Worm (Caenorhabditis elegans) whole organism, L2 larva: Measurements from ENCODE around the gene pudl-1.

Experiments used
- blmp-1 ChIP-seq: sonication (generic microtip); optimal IDR thresholded peaks from 2 replicates; lab custom pipeline; 2017; ENCODE audit warnings: missing genetic modification characterization, mild to moderate bottlenecking, missing compliant biosample characterization, antibody characterized with exemption, moderate library complexity; ENCODE audit not compliant: insufficient read depth
- lin-13 ChIP-seq: fragments of 150-350 bp; optimal IDR thresholded peaks from 2 replicates; lab custom pipeline; 2014; ENCODE audit warnings: missing biosample characterization, missing genetic modification reagents, missing genetic modification characterization
- lsy-2 ChIP-seq, 2 experiments: fragments of 150-350 bp in 1 of 2; sonication (generic microtip) in 1 of 2; optimal IDR thresholded peaks; 2 replicates each; lab custom pipeline; 2014 to 2017; ENCODE audit warnings: missing biosample characterization in 2 of 2, missing genetic modification characterization in 2 of 2
- nhr-6 ChIP-seq: fragments of 150-350 bp; optimal IDR thresholded peaks from 2 replicates; lab custom pipeline; 2014; ENCODE audit warnings: missing biosample characterization, missing genetic modification characterization
- unc-62 ChIP-seq: fragments of 150-350 bp; optimal IDR thresholded peaks from 2 replicates; lab custom pipeline; 2014; ENCODE audit warnings: missing biosample characterization, missing genetic modification reagents, missing genetic modification characterization
- zag-1 ChIP-seq: fragments of 150-350 bp; optimal IDR thresholded peaks from 2 replicates; lab custom pipeline; 2014; ENCODE audit warnings: missing biosample characterization, missing genetic modification characterization

- TF ChIP-seq lin-13 (GFP tag; lab: Kevin White, UChicago): no peak
- no peak for TF ChIP-seq unc-62 (GFP tag; lab: Kevin White, UChicago)
- TF ChIP-seq nhr-6 (tag; lab: Kevin White, UChicago): no peak
- TF ChIP-seq zag-1 (tag; lab: Kevin White, UChicago): no peak
- no peak for TF ChIP-seq blmp-1 (tag; lab: Kevin White, UChicago)
- no peak for TF ChIP-seq lsy-2 (tag; optimal IDR thresholded peaks at IDR 0.05; lab: Kevin White, UChicago)
Observed at ce11 chrIV:2802193-2802592, 30.5 kb upstream of the pudl-1 start.
